Worm (Caenorhabditis elegans) whole organism, late embryonic: ENCODE data around the gene C02B10.4.

Experiments
- ceh-18 ChIP-seq: sonication (generic microtip); optimal IDR thresholded peaks from 2 replicates; lab custom pipeline; 2016; ENCODE audit warnings: missing genetic modification characterization, missing compliant biosample characterization
- elt-2 ChIP-seq: sonication (generic microtip); optimal IDR thresholded peaks from 2 replicates; lab custom pipeline; 2016; ENCODE audit warnings: missing genetic modification reagents, missing genetic modification characterization, missing compliant biosample characterization
- fkh-10 ChIP-seq: fragments of 150-350 bp; optimal IDR thresholded peaks from 2 replicates; lab custom pipeline; 2014; ENCODE audit warnings: missing biosample characterization, missing genetic modification reagents, missing genetic modification characterization
- hlh-6 ChIP-seq: sonication (generic microtip); optimal IDR thresholded peaks from 2 replicates; lab custom pipeline; 2016; ENCODE audit warnings: missing genotype, missing genetic modification characterization, missing compliant biosample characterization
- pag-3 ChIP-seq: sonication (generic microtip); optimal IDR thresholded peaks from 2 replicates; lab custom pipeline; 2016; ENCODE audit warnings: missing compliant biosample characterization, missing genetic modification characterization, borderline replicate concordance
- sox-4 ChIP-seq: sonication (generic microtip); optimal IDR thresholded peaks from 2 replicates; lab custom pipeline; 2017; ENCODE audit warnings: mild to moderate bottlenecking, missing genetic modification characterization, inconsistent platforms, missing compliant biosample characterization
- tbx-7 ChIP-seq: sonication (generic microtip); optimal IDR thresholded peaks from 2 replicates; lab custom pipeline; 2016; ENCODE audit warnings: missing genotype, missing genetic modification characterization, missing compliant biosample characterization
- unc-55 ChIP-seq: sonication (generic microtip); optimal IDR thresholded peaks from 2 replicates; lab custom pipeline; 2017; ENCODE audit warnings: missing biosample characterization, missing genetic modification reagents, missing genetic modification characterization

DNA sequence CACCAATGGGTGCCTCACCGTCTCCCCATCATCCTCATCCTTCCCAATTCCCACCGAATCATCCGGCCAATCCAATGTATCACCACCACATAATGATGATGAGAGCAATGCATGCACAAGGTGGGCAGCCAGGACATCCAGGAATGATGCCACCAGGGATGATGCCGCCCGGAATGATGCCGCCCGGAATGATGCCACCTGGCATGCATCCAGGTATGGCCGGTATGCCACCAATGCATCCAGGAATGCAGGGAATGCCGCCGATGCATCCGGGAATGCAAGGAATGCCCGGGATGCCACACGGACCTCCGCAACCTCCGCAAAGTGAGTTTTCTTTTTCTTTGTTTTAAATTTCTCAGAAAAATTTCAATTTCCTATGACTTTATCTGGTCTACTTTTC is 5.6 kb upstream of the C02B10.4 start:
- no peak for TF ChIP-seq fkh-10 (GFP tag; lab: Kevin White, UChicago)
- TF ChIP-seq hlh-6 (tag; lab: Kevin White, UChicago) = no peak
- no peak for TF ChIP-seq unc-55 (GFP tag; lab: Kevin White, UChicago)
- TF ChIP-seq sox-4 (tag; lab: Kevin White, UChicago) = no peak
- TF ChIP-seq ceh-18 (tag; lab: Kevin White, UChicago) = no peak
- TF ChIP-seq pag-3 (tag; lab: Kevin White, UChicago) = no peak
- no peak for TF ChIP-seq tbx-7 (tag; lab: Kevin White, UChicago)
- TF ChIP-seq elt-2 (tag; lab: Kevin White, UChicago) = no peak
